Worm (Caenorhabditis elegans) whole organism, mixed stage, embryonic: ENCODE results near the gene mec-18.

Source experiments
- M03D4.4 ChIP-seq: sonication (generic microtip); optimal IDR thresholded peaks from 2 replicates; lab custom pipeline; 2017; ENCODE audit warnings: mild to moderate bottlenecking, missing genetic modification characterization, missing compliant biosample characterization
- bed-3 ChIP-seq: fragments of 200-800 bp; sonication (Bioruptor generic); optimal IDR thresholded peaks from 3 replicates; lab custom pipeline; 2018; ENCODE audit warnings: mild to moderate bottlenecking, missing genetic modification characterization, moderate library complexity, missing compliant biosample characterization
- blmp-1 ChIP-seq: fragments of 150-350 bp; optimal IDR thresholded peaks from 2 replicates; lab custom pipeline; 2014; ENCODE audit warnings: missing biosample characterization, missing genetic modification characterization
- ceh-39 ChIP-seq: fragments of 150-350 bp; optimal IDR thresholded peaks from 2 replicates; lab custom pipeline; 2014; ENCODE audit warnings: missing biosample characterization, missing genetic modification characterization
- ceh-43 ChIP-seq: fragments of 200-800 bp; sonication (Bioruptor generic); optimal IDR thresholded peaks from 2 replicates; lab custom pipeline; 2018; ENCODE audit warnings: mild to moderate bottlenecking, missing genetic modification characterization, moderate library complexity, missing compliant biosample characterization
- ceh-83 ChIP-seq: fragments of 200-800 bp; sonication (Bioruptor generic); optimal IDR thresholded peaks from 2 replicates; lab custom pipeline; 2018; ENCODE audit warnings: mild to moderate bottlenecking, missing genetic modification characterization, missing compliant biosample characterization
- ces-1 ChIP-seq: fragments of 150-350 bp; optimal IDR thresholded peaks from 2 replicates; lab custom pipeline; 2014; ENCODE audit warnings: missing biosample characterization, missing genetic modification reagents, missing genetic modification characterization
- cnd-1 ChIP-seq: fragments of 200-800 bp; sonication (Bioruptor generic); optimal IDR thresholded peaks from 2 replicates; lab custom pipeline; 2018; ENCODE audit warnings: mild to moderate bottlenecking, missing genetic modification characterization, missing compliant biosample characterization
- drap-1 ChIP-seq: fragments of 200-800 bp; sonication (Bioruptor generic); optimal IDR thresholded peaks from 3 replicates; lab custom pipeline; 2018; ENCODE audit warnings: mild to moderate bottlenecking, missing genetic modification characterization, missing compliant biosample characterization
- elt-1 ChIP-seq: sonication (generic microtip); optimal IDR thresholded peaks from 2 replicates; lab custom pipeline; 2017; ENCODE audit warnings: missing genetic modification characterization, mild to moderate bottlenecking, missing compliant biosample characterization, antibody characterized with exemption, moderate library complexity, borderline replicate concordance; ENCODE audit not compliant: insufficient read depth
- elt-3 ChIP-seq: fragments of 150-350 bp; optimal IDR thresholded peaks from 2 replicates; lab custom pipeline; 2014; ENCODE audit warnings: missing biosample characterization, missing genetic modification characterization
- flh-1 ChIP-seq: fragments of 200-800 bp; sonication (Bioruptor generic); optimal IDR thresholded peaks from 2 replicates; lab custom pipeline; 2018; ENCODE audit warnings: mild to moderate bottlenecking, missing genetic modification characterization, moderate library complexity, missing compliant biosample characterization
- ham-2 ChIP-seq: fragments of 200-800 bp; sonication (Bioruptor generic); optimal IDR thresholded peaks from 2 replicates; lab custom pipeline; 2018; ENCODE audit warnings: mild to moderate bottlenecking, missing genetic modification characterization, missing compliant biosample characterization
- hlh-1 ChIP-seq: fragments of 150-350 bp; optimal IDR thresholded peaks from 2 replicates; lab custom pipeline; 2014; ENCODE audit warnings: missing biosample characterization, missing genetic modification reagents, missing genetic modification characterization
- lin-13 ChIP-seq: fragments of 150-350 bp; optimal IDR thresholded peaks from 2 replicates; lab custom pipeline; 2014; ENCODE audit warnings: missing biosample characterization, missing genetic modification characterization
- lsy-2 ChIP-seq: fragments of 150-350 bp; optimal IDR thresholded peaks from 2 replicates; lab custom pipeline; 2014; ENCODE audit warnings: missing biosample characterization, missing genetic modification characterization
- mab-5 ChIP-seq: fragments of 150-350 bp; optimal IDR thresholded peaks from 2 replicates; lab custom pipeline; 2014; ENCODE audit warnings: missing biosample characterization, missing genetic modification characterization
- mep-1 ChIP-seq: fragments of 150-350 bp; optimal IDR thresholded peaks from 2 replicates; lab custom pipeline; 2017; ENCODE audit warnings: missing biosample characterization, missing genetic modification reagents, missing genetic modification characterization, inconsistent platforms
- mls-2 ChIP-seq: sonication (generic microtip); optimal IDR thresholded peaks from 2 replicates; lab custom pipeline; 2016; ENCODE audit warnings: mild to moderate bottlenecking, missing genetic modification characterization, moderate library complexity, missing compliant biosample characterization
- nhr-12 ChIP-seq: fragments of 150-350 bp; optimal IDR thresholded peaks from 2 replicates; lab custom pipeline; 2014; ENCODE audit warnings: missing biosample characterization, missing genetic modification characterization
- nhr-2 ChIP-seq: fragments of 150-350 bp; optimal IDR thresholded peaks from 2 replicates; lab custom pipeline; 2014; ENCODE audit warnings: missing biosample characterization, missing genetic modification characterization
- nhr-76 ChIP-seq: sonication (generic microtip); optimal IDR thresholded peaks from 2 replicates; lab custom pipeline; 2017; ENCODE audit warnings: missing biosample characterization, missing genetic modification characterization
- pha-4 ChIP-seq: fragments of 150-350 bp; optimal IDR thresholded peaks from 2 replicates; lab custom pipeline; 2018; ENCODE audit warnings: missing biosample characterization, missing genetic modification reagents, missing genetic modification characterization
- sem-2 ChIP-seq: fragments of 200-800 bp; sonication (Bioruptor generic); optimal IDR thresholded peaks from 2 replicates; lab custom pipeline; 2018; ENCODE audit warnings: mild to moderate bottlenecking, missing genetic modification characterization, missing compliant biosample characterization
- sptf-1 ChIP-seq: sonication (generic microtip); optimal IDR thresholded peaks from 2 replicates; lab custom pipeline; 2017; ENCODE audit warnings: mild to moderate bottlenecking, missing genetic modification characterization, moderate library complexity, missing compliant biosample characterization
- tbx-8 ChIP-seq: fragments of 200-800 bp; sonication (Bioruptor generic); optimal IDR thresholded peaks from 2 replicates; lab custom pipeline; 2018; ENCODE audit warnings: mild to moderate bottlenecking, missing genetic modification characterization, moderate library complexity, missing compliant biosample characterization
- unc-120 ChIP-seq: sonication (generic microtip); optimal IDR thresholded peaks from 2 replicates; lab custom pipeline; 2017; ENCODE audit warnings: missing genetic modification characterization, missing compliant biosample characterization; ENCODE audit not compliant: poor library complexity, severe bottlenecking
- unc-39 ChIP-seq: fragments of 150-350 bp; optimal IDR thresholded peaks from 2 replicates; lab custom pipeline; 2014; ENCODE audit warnings: missing biosample characterization, missing genetic modification characterization
- unc-62 ChIP-seq: fragments of 150-350 bp; optimal IDR thresholded peaks from 2 replicates; lab custom pipeline; 2014; ENCODE audit warnings: missing biosample characterization, missing genetic modification reagents, missing genetic modification characterization
- zip-8 ChIP-seq: fragments of 150-350 bp; optimal IDR thresholded peaks from 2 replicates; lab custom pipeline; 2014; ENCODE audit warnings: missing biosample characterization, missing genetic modification characterization

Gene mec-18

ce11 chrX:4307559-4308005, 33.6 kb upstream of the mec-18 start (continued):
- TF ChIP-seq unc-62 (GFP tag; lab: Kevin White, UChicago) (no peak), blmp-1 (tag; lab: Kevin White, UChicago) (no peak), zip-8 (tag; lab: Kevin White, UChicago) (no peak), nhr-12 (tag; lab: Kevin White, UChicago) (no peak), lsy-2 (tag; lab: Kevin White, UChicago) (no peak), mep-1 (tag; lab: Kevin White, UChicago) (no peak), nhr-76 (no peak), lin-13 (tag; lab: Kevin White, UChicago) (peak; percentile 28), mls-2 (tag; lab: Kevin White, UChicago) (peak; percentile 78), flh-1 (no peak)

ce11 chrX:4306861-4307260, 32.8 kb upstream of the mec-18 start, which contains the start of gene pqn-15:
Gene pqn-15 (minus strand): TSS chrX:4306961.
- no peak for TF ChIP-seq ceh-43
- TF ChIP-seq mep-1 (tag; lab: Kevin White, UChicago): no peak
- TF ChIP-seq bed-3: no peak
- TF ChIP-seq pha-4 (tag; lab: Kevin White, UChicago): no peak
- TF ChIP-seq ceh-83 (GFP tag; lab: Kevin White, UChicago): no peak
- no peak for TF ChIP-seq mls-2 (tag; lab: Kevin White, UChicago)
- no peak for TF ChIP-seq unc-62 (GFP tag; lab: Kevin White, UChicago)
- TF ChIP-seq ces-1 (GFP tag; lab: Kevin White, UChicago): no peak
- no peak for TF ChIP-seq lsy-2 (tag; lab: Kevin White, UChicago)
- no peak for TF ChIP-seq sptf-1
- TF ChIP-seq elt-3 (tag; lab: Kevin White, UChicago): no peak
- TF ChIP-seq nhr-2 (tag; lab: Kevin White, UChicago): no peak
- TF ChIP-seq lin-13 (tag; lab: Kevin White, UChicago): no peak
- TF ChIP-seq zip-8 (tag; lab: Kevin White, UChicago): no peak

ce11 chrX:4303200-4303599, 29.2 kb upstream of the mec-18 start:
- TF ChIP-seq lin-13 (tag; lab: Kevin White, UChicago) (no peak), ceh-83 (GFP tag; lab: Kevin White, UChicago) (no peak), mab-5 (tag; lab: Kevin White, UChicago) (no peak), nhr-76 (no peak)

ce11 chrX:4297452-4297851, 23.4 kb upstream of the mec-18 start, which contains the start of gene paf-2:
Gene paf-2 (minus strand): TSS chrX:4297741.
- no peak for TF ChIP-seq zip-8 (tag; lab: Kevin White, UChicago)
- TF ChIP-seq mep-1 (tag; lab: Kevin White, UChicago): no peak
- TF ChIP-seq sem-2 (GFP tag; lab: Kevin White, UChicago): no peak
- no peak for TF ChIP-seq nhr-12 (tag; lab: Kevin White, UChicago)
- no peak for TF ChIP-seq unc-39 (tag; lab: Kevin White, UChicago)
- TF ChIP-seq M03D4.4 (tag; lab: Kevin White, UChicago): no peak

ce11 chrX:4295917-4296316, 21.9 kb upstream of the mec-18 start:
- TF ChIP-seq hlh-1 (tag; lab: Kevin White, UChicago) (no peak), drap-1 (no peak), ceh-43 (no peak), M03D4.4 (tag; lab: Kevin White, UChicago) (no peak), zip-8 (tag; lab: Kevin White, UChicago) (no peak), ces-1 (GFP tag; lab: Kevin White, UChicago) (no peak)

- TF ChIP-seq bed-3: no peak
- TF ChIP-seq hlh-1 (tag; lab: Kevin White, UChicago): peak; percentile 63
- TF ChIP-seq ceh-83 (GFP tag; lab: Kevin White, UChicago): peak; percentile 37
- TF ChIP-seq blmp-1 (tag; lab: Kevin White, UChicago): no peak
- TF ChIP-seq nhr-76: no peak
- no peak for TF ChIP-seq unc-39 (tag; lab: Kevin White, UChicago)
- TF ChIP-seq unc-62 (GFP tag; lab: Kevin White, UChicago): no peak
- no peak for TF ChIP-seq drap-1
Measured at ce11 chrX:4294957-4295356, 20.9 kb upstream of the mec-18 start.

- no peak for TF ChIP-seq mep-1 (tag; lab: Kevin White, UChicago)
- TF ChIP-seq cnd-1: no peak
- TF ChIP-seq mls-2 (tag; lab: Kevin White, UChicago): no peak
- no peak for TF ChIP-seq elt-1 (tag; lab: Kevin White, UChicago)
- TF ChIP-seq flh-1: no peak
- no peak for TF ChIP-seq unc-62 (GFP tag; lab: Kevin White, UChicago)
- TF ChIP-seq zip-8 (tag; lab: Kevin White, UChicago): no peak
- no peak for TF ChIP-seq sem-2 (GFP tag; lab: Kevin White, UChicago)
- no peak for TF ChIP-seq blmp-1 (tag; lab: Kevin White, UChicago)
- TF ChIP-seq tbx-8: no peak
- no peak for TF ChIP-seq unc-120
- no peak for TF ChIP-seq ceh-39 (tag; lab: Kevin White, UChicago)
- TF ChIP-seq nhr-2 (tag; lab: Kevin White, UChicago): no peak
- no peak for TF ChIP-seq ham-2
- no peak for TF ChIP-seq nhr-76
- no peak for TF ChIP-seq nhr-12 (tag; lab: Kevin White, UChicago)
- TF ChIP-seq lin-13 (tag; lab: Kevin White, UChicago): no peak
Measured at ce11 chrX:4289805-4290204, 15.8 kb upstream of the mec-18 start.
